Worm (Caenorhabditis elegans) whole organism, L1 larva: ENCODE results near the gene ZK1320.13.

Source experiments
- aly-2 ChIP-seq: fragments of 150-350 bp; optimal IDR thresholded peaks from 2 replicates; lab custom pipeline; 2014; ENCODE audit warnings: missing biosample characterization, missing genetic modification characterization
- dpl-1 ChIP-seq, 3 experiments: fragments of 150-350 bp in 2 of 3; sonication (generic microtip) in 1 of 3; optimal IDR thresholded peaks; 2 replicates each; lab custom pipeline; 2014 to 2017; ENCODE audit warnings: missing biosample characterization in 3 of 3, missing genetic modification characterization in 3 of 3, missing genetic modification reagents in 3 of 3
- hlh-4 ChIP-seq: sonication (generic microtip); optimal IDR thresholded peaks from 2 replicates; lab custom pipeline; 2016; ENCODE audit warnings: mild to moderate bottlenecking, missing genetic modification characterization, missing compliant biosample characterization
- lin-13 ChIP-seq: fragments of 150-350 bp; optimal IDR thresholded peaks from 2 replicates; lab custom pipeline; 2014; ENCODE audit warnings: missing biosample characterization, missing genetic modification reagents, missing genetic modification characterization
- lin-39 ChIP-seq: fragments of 150-350 bp; optimal IDR thresholded peaks from 2 replicates; lab custom pipeline; 2014; ENCODE audit warnings: missing biosample characterization, missing genetic modification reagents, missing genetic modification characterization
- lir-3 ChIP-seq: sonication (generic microtip); optimal IDR thresholded peaks from 2 replicates; lab custom pipeline; 2016; ENCODE audit warnings: mild to moderate bottlenecking, missing genetic modification characterization, moderate library complexity, missing compliant biosample characterization; ENCODE audit not compliant: poor library complexity
- nhr-11 ChIP-seq: fragments of 150-350 bp; optimal IDR thresholded peaks from 2 replicates; lab custom pipeline; 2014; ENCODE audit warnings: missing biosample characterization, missing genetic modification characterization
- pax-3 ChIP-seq: fragments of 200-800 bp; sonication (Bioruptor generic); optimal IDR thresholded peaks from 2 replicates; lab custom pipeline; 2018; ENCODE audit warnings: mild to moderate bottlenecking, missing genetic modification characterization, moderate library complexity, missing compliant biosample characterization
- skn-1 ChIP-seq: fragments of 150-350 bp; optimal IDR thresholded peaks from 2 replicates; lab custom pipeline; 2014; ENCODE audit warnings: missing biosample characterization, missing genetic modification characterization
- zag-1 ChIP-seq: fragments of 150-350 bp; optimal IDR thresholded peaks from 2 replicates; lab custom pipeline; 2014; ENCODE audit warnings: missing biosample characterization, missing genetic modification characterization

DNA sequence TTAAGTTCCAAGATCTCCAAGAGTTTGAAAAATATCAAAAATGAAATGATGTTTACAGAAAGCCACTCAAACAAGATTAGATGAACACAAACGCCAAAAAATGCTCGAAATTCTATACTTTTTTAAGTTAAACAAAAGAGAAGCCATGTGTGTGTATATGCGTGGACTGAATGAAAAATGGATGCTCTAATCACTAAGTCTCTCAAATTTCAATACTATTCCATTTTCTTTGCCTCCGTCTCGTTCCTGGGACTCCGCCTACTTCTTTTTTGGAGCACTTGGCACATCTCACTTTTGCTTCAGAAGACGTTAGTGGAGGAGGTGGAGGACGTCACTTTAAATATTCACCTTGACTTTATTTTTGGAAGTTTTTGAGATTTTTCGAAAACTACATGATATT is 751 bp upstream of the ZK1320.13 start:
- TF ChIP-seq zag-1 (tag; lab: Kevin White, UChicago): no peak
- no peak for TF ChIP-seq pax-3 (tag; lab: Kevin White, UChicago)
- no peak for TF ChIP-seq dpl-1 (GFP tag; optimal IDR thresholded peaks at IDR 0.05; lab: Kevin White, UChicago)
- no peak for TF ChIP-seq hlh-4 (tag; lab: Kevin White, UChicago)
- no peak for TF ChIP-seq lir-3 (tag; lab: Kevin White, UChicago)
- no peak for TF ChIP-seq lin-13 (GFP tag; lab: Kevin White, UChicago)
- TF ChIP-seq nhr-11 (tag; lab: Kevin White, UChicago): no peak
- TF ChIP-seq aly-2 (tag; lab: Kevin White, UChicago): no peak
- no peak for TF ChIP-seq lin-39 (tag; lab: Kevin White, UChicago)
- TF ChIP-seq skn-1: no peak
